Fruit fly (Drosophila melanogaster): ENCODE measurements around the gene CG9837.

CG9837 gene

DNA sequence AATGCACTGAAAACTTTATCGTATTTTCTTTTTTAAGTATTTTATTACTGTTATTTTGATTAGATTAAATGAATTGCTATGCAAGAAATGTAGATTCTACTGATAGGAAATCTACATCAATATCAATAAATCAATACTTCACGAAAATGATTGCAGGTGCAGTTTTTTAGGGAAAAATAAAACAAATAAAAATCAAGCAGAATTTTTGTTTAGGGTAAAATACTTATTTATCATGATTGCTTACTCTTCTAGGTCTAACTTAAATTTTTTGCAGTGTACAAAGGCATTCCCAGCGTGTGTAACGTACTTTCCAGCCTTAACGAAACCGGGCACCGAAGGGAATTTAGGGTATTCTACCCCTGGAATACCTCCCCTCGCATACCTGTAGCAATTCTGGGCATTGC lies 4.9 kb downstream of the CG9837 start:
- TF ChIP-seq CrebA (GFP tag; optimal IDR thresholded peaks at IDR 0.05; ENCODE audit: borderline replicate concordance) = no peak
- no peak for TF ChIP-seq pan (optimal IDR thresholded peaks at IDR 0.05)
- TF ChIP-seq rgr (GFP tag; optimal IDR thresholded peaks at IDR 0.05) = peak; percentile 72
- TF ChIP-seq OdsH (GFP tag; optimal IDR thresholded peaks at IDR 0.05) = peak; percentile 61
- TF ChIP-seq br (GFP tag; optimal IDR thresholded peaks at IDR 0.05) = peak; percentile 29
- TF ChIP-seq N (GFP tag; optimal IDR thresholded peaks at IDR 0.05) = no peak
- peak; percentile 70 for TF ChIP-seq brk (GFP tag; optimal IDR thresholded peaks at IDR 0.05)
- peak; percentile 24 for TF ChIP-seq Jra (GFP tag; optimal IDR thresholded peaks at IDR 0.05)
- TF ChIP-seq Vsx2 (GFP tag; optimal IDR thresholded peaks at IDR 0.05; ENCODE audit: partially characterized antibody) = no peak
- TF ChIP-seq Myc (optimal IDR thresholded peaks at IDR 0.05) = no peak
- TF ChIP-seq CG9705 (GFP tag; optimal IDR thresholded peaks at IDR 0.05) = no peak
- TF ChIP-seq fru (GFP tag; optimal IDR thresholded peaks at IDR 0.05) = peak; percentile 69
- no peak for TF ChIP-seq usp (GFP tag; optimal IDR thresholded peaks at IDR 0.05)
- TF ChIP-seq HLH106 (tag; optimal IDR thresholded peaks at IDR 0.05) = peak; percentile 63
- TF ChIP-seq psq (GFP tag; optimal IDR thresholded peaks at IDR 0.05) = peak; percentile 16
- TF ChIP-seq Rel (GFP tag; optimal IDR thresholded peaks at IDR 0.05) = peak; percentile 1
- no peak for TF ChIP-seq Rel (tag; optimal IDR thresholded peaks at IDR 0.05)
- no peak for TF ChIP-seq lola (GFP tag; optimal IDR thresholded peaks at IDR 0.05)
- no peak for TF ChIP-seq dmrt93B (GFP tag; optimal IDR thresholded peaks at IDR 0.05)
- no peak for TF ChIP-seq Mio (GFP tag; optimal IDR thresholded peaks at IDR 0.05)
- no peak for TF ChIP-seq tai (GFP tag; optimal IDR thresholded peaks at IDR 0.05)
- TF ChIP-seq Dif (GFP tag; optimal IDR thresholded peaks at IDR 0.05; ENCODE audit: partially characterized antibody) = no peak
- TF ChIP-seq ey (GFP tag; optimal IDR thresholded peaks at IDR 0.05) = peak; percentile 57
- TF ChIP-seq GATAd (GFP tag; optimal IDR thresholded peaks at IDR 0.05) = no peak
- peak; percentile 5 for TF ChIP-seq Hnf4 (GFP tag; optimal IDR thresholded peaks at IDR 0.05)
- TF ChIP-seq woc (GFP tag; optimal IDR thresholded peaks at IDR 0.05) = peak; percentile 52
- TF ChIP-seq CG32264 (GFP tag; optimal IDR thresholded peaks at IDR 0.05) = no peak
- peak; percentile 63 for TF ChIP-seq h (GFP tag; optimal IDR thresholded peaks at IDR 0.05)
- peak; percentile 73 for TF ChIP-seq Sp1 (GFP tag; optimal IDR thresholded peaks at IDR 0.05)
- no peak for TF ChIP-seq jim (GFP tag; optimal IDR thresholded peaks at IDR 0.05)
- no peak for TF ChIP-seq Dfd (GFP tag; optimal IDR thresholded peaks at IDR 0.05)
- no peak for TF ChIP-seq dl (GFP tag; optimal IDR thresholded peaks at IDR 0.05; ENCODE audit: insufficient read depth in 1 of 2, partially characterized antibody in 2 of 2)
- TF ChIP-seq foxo (GFP tag; optimal IDR thresholded peaks at IDR 0.05) = peak in 1 of 2 experiments; percentile 72
- TF ChIP-seq Hr83 (GFP tag; optimal IDR thresholded peaks at IDR 0.05; ENCODE audit: poor library complexity, severe bottlenecking) = no peak
- TF ChIP-seq Hr78 (GFP tag; optimal IDR thresholded peaks at IDR 0.05) = no peak
- no peak for TF ChIP-seq dsf (GFP tag; optimal IDR thresholded peaks at IDR 0.05; ENCODE audit: borderline replicate concordance)
- peak; percentile 53 for TF ChIP-seq sv (GFP tag; optimal IDR thresholded peaks at IDR 0.05)
- TF ChIP-seq sage (GFP tag; optimal IDR thresholded peaks at IDR 0.05) = peak; percentile 12
- no peak for TF ChIP-seq Abd-B (GFP tag; optimal IDR thresholded peaks at IDR 0.05)

DNA sequence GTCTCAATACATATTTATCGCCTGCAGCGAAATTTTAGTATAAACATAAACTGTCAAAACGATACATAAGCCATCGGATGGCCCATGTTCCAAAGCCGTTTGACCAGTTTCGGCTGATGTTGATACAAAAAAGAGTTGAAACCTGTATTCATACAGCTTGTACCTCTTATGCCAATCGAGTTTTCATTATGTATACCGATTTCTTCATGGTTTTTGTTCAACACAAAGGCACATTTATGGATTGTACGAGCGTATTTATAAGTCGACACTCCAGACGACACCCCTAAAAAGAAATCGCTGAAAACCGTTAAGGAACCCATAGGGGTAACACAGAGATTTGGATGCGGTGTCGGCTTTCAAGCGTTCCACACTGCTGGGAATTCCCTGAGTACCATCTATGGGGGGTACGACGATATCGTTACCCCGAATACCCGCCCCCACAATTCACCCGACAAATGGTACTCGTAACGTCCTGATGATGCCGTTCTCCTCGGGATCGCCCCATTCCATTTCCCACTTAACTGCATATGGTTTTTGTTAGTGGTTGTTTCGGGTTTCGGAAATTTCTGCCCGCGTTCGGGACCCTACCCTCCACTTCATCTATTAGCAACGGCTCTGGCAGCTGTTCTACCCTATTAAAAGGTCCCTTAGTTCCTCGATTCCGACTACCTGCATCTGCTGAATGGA lies 5.4 kb downstream of the CG9837 start:
- peak; percentile 66 for TF ChIP-seq Dif (GFP tag; optimal IDR thresholded peaks at IDR 0.05; ENCODE audit: partially characterized antibody)
- TF ChIP-seq ey (GFP tag; optimal IDR thresholded peaks at IDR 0.05) = peak; percentile 26
- TF ChIP-seq Hnf4 (GFP tag; optimal IDR thresholded peaks at IDR 0.05) = peak; percentile 11
- TF ChIP-seq Rel (GFP tag; optimal IDR thresholded peaks at IDR 0.05) = no peak
- TF ChIP-seq Rel (tag; optimal IDR thresholded peaks at IDR 0.05) = peak; percentile 87
- TF ChIP-seq OdsH (GFP tag; optimal IDR thresholded peaks at IDR 0.05) = no peak
- TF ChIP-seq dl (GFP tag; optimal IDR thresholded peaks at IDR 0.05; ENCODE audit: insufficient read depth in 1 of 2, partially characterized antibody in 2 of 2) = no peak
- no peak for TF ChIP-seq Vsx2 (GFP tag; optimal IDR thresholded peaks at IDR 0.05; ENCODE audit: partially characterized antibody)
- TF ChIP-seq woc (GFP tag; optimal IDR thresholded peaks at IDR 0.05) = peak; percentile 46
- TF ChIP-seq brk (GFP tag; optimal IDR thresholded peaks at IDR 0.05) = peak; percentile 5

Measured in whole organism, wandering third instar larva.